Worm (Caenorhabditis elegans): ENCODE measurements around the gene srlf-24.

srlf-24 gene

ce11 chrIV:11109771-11110170, 4.1 kb upstream of the srlf-24 start, which contains the start of gene pigk-1 (continued):
- no peak for TF ChIP-seq zip-11 (GFP tag; IDR thresholded peaks at IDR 0.05)
- no peak for TF ChIP-seq ceh-28 (tag; optimal IDR thresholded peaks at IDR 0.05)
- TF ChIP-seq set-16 (GFP tag; IDR thresholded peaks at IDR 0.05): no peak
- no peak for TF ChIP-seq nhr-76 (tag; optimal IDR thresholded peaks at IDR 0.05)
- TF ChIP-seq nhr-237 (tag; optimal IDR thresholded peaks at IDR 0.05): no peak
- TF ChIP-seq mdl-1 (tag; optimal IDR thresholded peaks at IDR 0.05): no peak
- TF ChIP-seq F37D6.2 (tag; optimal IDR thresholded peaks at IDR 0.05): no peak
- no peak for TF ChIP-seq ces-1 (GFP tag; optimal IDR thresholded peaks at IDR 0.05)
- TF ChIP-seq cey-2 (tag; optimal IDR thresholded peaks at IDR 0.05; ENCODE audit: borderline replicate concordance, insufficient read depth): no peak

- TF ChIP-seq unc-62 (GFP tag; optimal IDR thresholded peaks at IDR 0.05 in 1 of 2): peak in 1 of 2 experiments; percentile 85
- no peak for TF ChIP-seq unc-62 (tag; optimal IDR thresholded peaks at IDR 0.05)
- no peak for TF ChIP-seq nhr-28 (tag; optimal IDR thresholded peaks at IDR 0.05)
Measured at ce11 chrIV:11103501-11103900, 2.1 kb downstream of the srlf-24 start.

ce11 chrIV:11102608-11103007, 3.0 kb downstream of the srlf-24 start, which contains the start of gene srlf-17:
Gene srlf-17, minus strand, starts transcription at chrIV:11102708.
- TF ChIP-seq ztf-7 (tag; optimal IDR thresholded peaks at IDR 0.05): no peak
- no peak for TF ChIP-seq egl-43 (GFP tag; IDR thresholded peaks at IDR 0.05)
- TF ChIP-seq rbr-2 (tag; optimal IDR thresholded peaks at IDR 0.05): no peak
- TF ChIP-seq nhr-48 (tag; optimal IDR thresholded peaks at IDR 0.05): no peak

ce11 chrIV:11101383-11101782, 4.2 kb downstream of the srlf-24 start, which contains the start of gene srlf-18:
Gene srlf-18, minus strand, starts transcription at chrIV:11101483.
- TF ChIP-seq ceh-28 (tag; optimal IDR thresholded peaks at IDR 0.05) (no peak), hmg-1.1 (GFP tag; IDR thresholded peaks at IDR 0.05) (no peak), saeg-2 (GFP tag; IDR thresholded peaks at IDR 0.05) (no peak), zip-11 (GFP tag; IDR thresholded peaks at IDR 0.05) (no peak), hif-1 (tag; optimal IDR thresholded peaks at IDR 0.05) (no peak), lsy-2 (tag; optimal IDR thresholded peaks at IDR 0.05) (no peak), mes-2 (tag; optimal IDR thresholded peaks at IDR 0.05; ENCODE audit: poor library complexity, severe bottlenecking) (no peak), ZK546.5 (tag; optimal IDR thresholded peaks at IDR 0.05) (no peak), spr-1 (tag; optimal IDR thresholded peaks at IDR 0.05) (no peak), hlh-11 (tag; optimal IDR thresholded peaks at IDR 0.05) (no peak), ama-1 (optimal IDR thresholded peaks at IDR 0.05) (no peak), ceh-32 (tag; optimal IDR thresholded peaks at IDR 0.05; ENCODE audit: poor library complexity) (no peak), D1046.2 (GFP tag; IDR thresholded peaks at IDR 0.05) (no peak), ztf-7 (tag; optimal IDR thresholded peaks at IDR 0.05) (no peak), mdt-29 (GFP tag; IDR thresholded peaks at IDR 0.05) (no peak), unc-130 (GFP tag; optimal IDR thresholded peaks at IDR 0.05) (no peak), daf-16 (GFP tag; optimal IDR thresholded peaks at IDR 0.05) (no peak), daf-16 (tag; optimal IDR thresholded peaks at IDR 0.05) (no peak)

- TF ChIP-seq unc-62 (GFP tag; optimal IDR thresholded peaks at IDR 0.05 in 1 of 2) (peak in 1 of 2 experiments; percentile 33), unc-62 (tag; optimal IDR thresholded peaks at IDR 0.05) (no peak), ZK337.2 (GFP tag; IDR thresholded peaks at IDR 0.05) (no peak)
Measured at ce11 chrIV:11100271-11100670, 5.4 kb downstream of the srlf-24 start, which contains the start of gene str-3. Gene str-3, minus strand, starts transcription at chrIV:11100371.

ce11 chrIV:11097795-11098194, 7.8 kb downstream of the srlf-24 start, which contains the start of gene M7.12:
Gene M7.12, minus strand, starts transcription at chrIV:11097982.
- TF ChIP-seq nhr-76 (tag; optimal IDR thresholded peaks at IDR 0.05): peak; percentile 76
- TF ChIP-seq daf-19 (GFP tag; conservative IDR thresholded peaks at IDR 0.05): no peak
- TF ChIP-seq lin-1 (GFP tag; IDR thresholded peaks at IDR 0.05): no peak
